Fruit fly (Drosophila melanogaster) whole organism, embryonic: Measurements from ENCODE around the gene CG9760.

Source experiments
- Awh ChIP-seq: fragments of 200-800 bp; sonication (Bioruptor generic); IDR thresholded peaks from 2 replicates; pipeline ENCODE4, ENCODE4 v1.3.6; 2022; ENCODE audit warnings: missing biosample characterization, missing genetic modification characterization
- BEAF-32 ChIP-seq: fragments of 200-800 bp; sonication (Bioruptor generic); optimal IDR thresholded peaks from 3 replicates; lab custom pipeline; 2017; ENCODE audit warnings: missing biosample characterization, missing genetic modification characterization, mild to moderate bottlenecking, moderate library complexity, missing genetic modification reagents
- CG10321 ChIP-seq: fragments of 200-800 bp; sonication (Bioruptor generic); IDR thresholded peaks from 2 replicates; pipeline ENCODE4 v1.3.6; 2022; ENCODE audit warnings: missing biosample characterization, missing genetic modification characterization
- CG10654 ChIP-seq: fragments of 200-800 bp; sonication (Bioruptor generic); optimal IDR thresholded peaks from 2 replicates; lab custom pipeline; 2016; ENCODE audit warnings: missing biosample characterization, missing genetic modification characterization
- CG11504 ChIP-seq: fragments of 200-800 bp; sonication (Bioruptor generic); optimal IDR thresholded peaks from 3 replicates; lab custom pipeline; 2019; ENCODE audit warnings: missing biosample characterization, mild to moderate bottlenecking, missing genetic modification characterization, moderate library complexity
- CG11696 ChIP-seq: fragments of 200-800 bp; sonication (Bioruptor generic); IDR thresholded peaks from 2 replicates; pipeline ENCODE4 v1.3.6; 2022; ENCODE audit warnings: missing biosample characterization, missing genetic modification characterization
- CG12071 ChIP-seq: fragments of 200-800 bp; sonication (Bioruptor generic); optimal IDR thresholded peaks from 3 replicates; lab custom pipeline; 2018; ENCODE audit warnings: missing biosample characterization, mild to moderate bottlenecking, missing genetic modification characterization
- CG12659 ChIP-seq: fragments of 200-800 bp; sonication (Bioruptor generic); optimal IDR thresholded peaks from 3 replicates; lab custom pipeline; 2017; ENCODE audit warnings: mild to moderate bottlenecking, missing biosample characterization, missing genetic modification reagents, missing genetic modification characterization
- CG17186 ChIP-seq: fragments of 200-800 bp; sonication (Bioruptor generic); optimal IDR thresholded peaks from 3 replicates; lab custom pipeline; 2017; ENCODE audit warnings: missing biosample characterization, missing genetic modification reagents, missing genetic modification characterization
- CG17568 ChIP-seq: fragments of 200-800 bp; sonication (Bioruptor generic); optimal IDR thresholded peaks from 2 replicates; lab custom pipeline; 2018; ENCODE audit warnings: missing biosample characterization, mild to moderate bottlenecking, missing genetic modification characterization, moderate library complexity
- CG17829 ChIP-seq: fragments of 200-800 bp; optimal IDR thresholded peaks from 2 replicates; lab custom pipeline; 2019; ENCODE audit warnings: missing biosample characterization, mild to moderate bottlenecking, missing genetic modification characterization, moderate library complexity
- CG1832 ChIP-seq: fragments of 200-800 bp; sonication (Bioruptor generic); optimal IDR thresholded peaks from 2 replicates; lab custom pipeline; 2017; ENCODE audit warnings: missing biosample characterization, mild to moderate bottlenecking, missing genetic modification characterization, inconsistent platforms
- CG2120 ChIP-seq: fragments of 200-800 bp; sonication (Bioruptor generic); optimal IDR thresholded peaks from 3 replicates; lab custom pipeline; 2016; ENCODE audit warnings: missing biosample characterization, missing genetic modification characterization
- CG2712 ChIP-seq: fragments of 200-800 bp; optimal IDR thresholded peaks from 3 replicates; lab custom pipeline; 2019; ENCODE audit warnings: missing biosample characterization, mild to moderate bottlenecking, missing genetic modification characterization, moderate library complexity
- CG32767 ChIP-seq: fragments of 200-800 bp; sonication (Bioruptor generic); IDR thresholded peaks from 2 replicates; pipeline ENCODE4 v1.3.6; 2022; ENCODE audit warnings: missing biosample characterization, missing genetic modification characterization
- CG34422 ChIP-seq: fragments of 200-800 bp; sonication (Bioruptor generic); IDR thresholded peaks from 3 replicates; pipeline ENCODE4 v1.3.6; 2022; ENCODE audit warnings: missing biosample characterization, missing genetic modification characterization
- CG4282 ChIP-seq: fragments of 200-800 bp; sonication (Bioruptor generic); optimal IDR thresholded peaks from 2 replicates; lab custom pipeline; 2016; ENCODE audit warnings: missing biosample characterization, missing genetic modification characterization
- CG6254 ChIP-seq: fragments of 200-800 bp; sonication (Bioruptor generic); optimal IDR thresholded peaks from 3 replicates; lab custom pipeline; 2017; ENCODE audit warnings: mild to moderate bottlenecking, missing biosample characterization, missing genetic modification reagents, missing genetic modification characterization
- CG6854 ChIP-seq: fragments of 200-800 bp; sonication (Bioruptor generic); optimal IDR thresholded peaks from 3 replicates; lab custom pipeline; 2017; ENCODE audit warnings: missing biosample characterization, mild to moderate bottlenecking, missing genetic modification characterization
- CG8290 ChIP-seq, 3 experiments: fragments of 200-800 bp; sonication (Bioruptor generic); optimal IDR thresholded peaks; 2 replicates each; lab custom pipeline; 2016 to 2019; ENCODE audit warnings: missing biosample characterization in 3 of 3, missing genetic modification characterization in 3 of 3, mild to moderate bottlenecking in 2 of 3, moderate library complexity in 1 of 3
- CG9817 ChIP-seq: fragments of 200-800 bp; sonication (Bioruptor generic); optimal IDR thresholded peaks from 2 replicates; lab custom pipeline; 2018; ENCODE audit warnings: missing biosample characterization, mild to moderate bottlenecking, missing genetic modification characterization, moderate library complexity
- CoRest ChIP-seq: fragments of 200-800 bp; sonication (Bioruptor generic); optimal IDR thresholded peaks from 3 replicates; lab custom pipeline; 2018; ENCODE audit warnings: missing biosample characterization, mild to moderate bottlenecking, missing genetic modification characterization, moderate library complexity
- CrebB ChIP-seq: fragments of 200-800 bp; sonication (Bioruptor generic); optimal IDR thresholded peaks from 3 replicates; lab custom pipeline; 2018; ENCODE audit warnings: missing biosample characterization, mild to moderate bottlenecking, missing genetic modification characterization
- D ChIP-seq, 2 experiments: fragments of 200-800 bp in 1 of 2; fragments of >200 bp in 1 of 2; sonication (Bioruptor generic) in 1 of 2; optimal IDR thresholded peaks; 2 replicates in 1 of 2; 3 replicates in 1 of 2; lab custom pipeline; 2017; ENCODE audit warnings: mild to moderate bottlenecking in 1 of 2, missing biosample characterization in 1 of 2, missing genetic modification characterization in 1 of 2, missing genetic modification reagents in 1 of 2
- Dad ChIP-seq: fragments of 200-800 bp; sonication (Bioruptor generic); optimal IDR thresholded peaks from 3 replicates; lab custom pipeline; 2016; ENCODE audit warnings: missing biosample characterization, missing genetic modification characterization
- Dek ChIP-seq: fragments of 200-800 bp; sonication (Bioruptor generic); optimal IDR thresholded peaks from 3 replicates; lab custom pipeline; 2019; ENCODE audit warnings: missing biosample characterization, mild to moderate bottlenecking, missing genetic modification characterization, moderate library complexity
- E2f2 ChIP-seq: fragments of 200-800 bp; sonication (Bioruptor generic); IDR thresholded peaks from 2 replicates; pipeline ENCODE4 v1.3.6; 2022; ENCODE audit warnings: missing biosample characterization, missing genetic modification characterization
- Elba2 ChIP-seq: fragments of 200-800 bp; sonication (Bioruptor generic); optimal IDR thresholded peaks from 3 replicates; lab custom pipeline; 2016; ENCODE audit warnings: missing biosample characterization, missing genetic modification characterization
- Fer1 ChIP-seq: fragments of 200-800 bp; sonication (Bioruptor generic); optimal IDR thresholded peaks from 2 replicates; lab custom pipeline; 2017; ENCODE audit warnings: missing biosample characterization, mild to moderate bottlenecking, missing genetic modification characterization
- NC2α ChIP-seq: fragments of 200-800 bp; sonication (Bioruptor generic); optimal IDR thresholded peaks from 2 replicates; lab custom pipeline; 2016; ENCODE audit warnings: missing biosample characterization, missing genetic modification characterization
- Opbp ChIP-seq: fragments of 200-800 bp; sonication (Bioruptor generic); IDR thresholded peaks from 3 replicates; pipeline ENCODE4 v1.3.6; 2022; ENCODE audit warnings: missing biosample characterization, missing genetic modification characterization; ENCODE audit not compliant: partially characterized antibody
- Optix ChIP-seq: fragments of 200-800 bp; sonication (Bioruptor generic); IDR thresholded peaks from 3 replicates; pipeline ENCODE4 v1.3.6; 2022; ENCODE audit warnings: missing biosample characterization, missing genetic modification characterization
- Pdp1 ChIP-seq, 2 experiments: fragments of 200-800 bp; sonication (Bioruptor generic); optimal IDR thresholded peaks; 3 replicates each; lab custom pipeline; 2016; ENCODE audit warnings: missing biosample characterization in 2 of 2, missing genetic modification characterization in 2 of 2, mild to moderate bottlenecking in 1 of 2, moderate library complexity in 1 of 2
- Poxn ChIP-seq: fragments of 200-800 bp; sonication (Bioruptor generic); IDR thresholded peaks from 2 replicates; pipeline ENCODE4 v1.3.6; 2022; ENCODE audit warnings: missing biosample characterization, missing genetic modification characterization
- Scr ChIP-seq: fragments of 200-800 bp; sonication (Bioruptor generic); IDR thresholded peaks from 2 replicates; pipeline ENCODE4 v1.3.6; 2022; ENCODE audit warnings: missing biosample characterization, missing genetic modification characterization; ENCODE audit not compliant: partially characterized antibody
- amos ChIP-seq: fragments of 200-800 bp; sonication (Bioruptor generic); IDR thresholded peaks from 2 replicates; pipeline ENCODE4 v1.3.6; 2022; ENCODE audit warnings: missing biosample characterization, missing genetic modification characterization; ENCODE audit not compliant: partially characterized antibody
- bsh ChIP-seq, 2 experiments: fragments of 200-800 bp; sonication (Bioruptor generic); optimal IDR thresholded peaks; 2 replicates each; lab custom pipeline; 2017 to 2018; ENCODE audit warnings: mild to moderate bottlenecking in 2 of 2, missing biosample characterization in 2 of 2, missing genetic modification characterization in 2 of 2, moderate library complexity in 1 of 2
- caup ChIP-seq: fragments of 200-800 bp; sonication (Bioruptor generic); optimal IDR thresholded peaks from 3 replicates; lab custom pipeline; 2017; ENCODE audit warnings: missing biosample characterization, mild to moderate bottlenecking, missing genetic modification characterization, moderate library complexity; ENCODE audit not compliant: severe bottlenecking
- dimm ChIP-seq: fragments of 200-800 bp; sonication (Bioruptor generic); IDR thresholded peaks from 2 replicates; pipeline ENCODE4 v1.3.6; 2022; ENCODE audit warnings: missing biosample characterization, missing genetic modification characterization
- ftz-f1 ChIP-seq: fragments of 200-800 bp; sonication (Bioruptor generic); optimal IDR thresholded peaks from 2 replicates; lab custom pipeline; 2016; ENCODE audit warnings: missing biosample characterization, missing genetic modification characterization
- gro ChIP-seq: fragments of 200-800 bp; sonication (Bioruptor generic); optimal IDR thresholded peaks from 2 replicates; lab custom pipeline; 2016; ENCODE audit warnings: missing biosample characterization, missing genetic modification characterization
- kni ChIP-seq: fragments of 200-800 bp; sonication (Bioruptor generic); optimal IDR thresholded peaks from 3 replicates; lab custom pipeline; 2017; ENCODE audit warnings: mild to moderate bottlenecking, missing biosample characterization, missing genetic modification reagents, missing genetic modification characterization
- pho ChIP-seq: fragments of 200-800 bp; sonication (Bioruptor generic); optimal IDR thresholded peaks from 2 replicates; lab custom pipeline; 2016; ENCODE audit warnings: missing biosample characterization, missing genetic modification characterization
- seq ChIP-seq: fragments of 200-800 bp; sonication (Bioruptor generic); IDR thresholded peaks from 2 replicates; pipeline ENCODE4 v1.3.6; 2022; ENCODE audit warnings: missing biosample characterization, missing genetic modification characterization
- slou ChIP-seq: fragments of 200-800 bp; sonication (Bioruptor generic); optimal IDR thresholded peaks from 3 replicates; lab custom pipeline; 2016; ENCODE audit warnings: missing biosample characterization, missing genetic modification characterization
- sr ChIP-seq: fragments of 200-800 bp; sonication (Bioruptor generic); IDR thresholded peaks from 3 replicates; pipeline ENCODE4 v1.3.6; 2022; ENCODE audit warnings: missing biosample characterization, missing genetic modification characterization
- sug ChIP-seq: fragments of 200-800 bp; optimal IDR thresholded peaks from 2 replicates; lab custom pipeline; 2019; ENCODE audit warnings: missing biosample characterization, mild to moderate bottlenecking, missing genetic modification characterization, moderate library complexity
- twi ChIP-seq: fragments of 200-800 bp; optimal IDR thresholded peaks from 2 replicates; lab custom pipeline; 2019; ENCODE audit warnings: missing biosample characterization, mild to moderate bottlenecking, missing genetic modification characterization, moderate library complexity

Gene CG9760

DNA sequence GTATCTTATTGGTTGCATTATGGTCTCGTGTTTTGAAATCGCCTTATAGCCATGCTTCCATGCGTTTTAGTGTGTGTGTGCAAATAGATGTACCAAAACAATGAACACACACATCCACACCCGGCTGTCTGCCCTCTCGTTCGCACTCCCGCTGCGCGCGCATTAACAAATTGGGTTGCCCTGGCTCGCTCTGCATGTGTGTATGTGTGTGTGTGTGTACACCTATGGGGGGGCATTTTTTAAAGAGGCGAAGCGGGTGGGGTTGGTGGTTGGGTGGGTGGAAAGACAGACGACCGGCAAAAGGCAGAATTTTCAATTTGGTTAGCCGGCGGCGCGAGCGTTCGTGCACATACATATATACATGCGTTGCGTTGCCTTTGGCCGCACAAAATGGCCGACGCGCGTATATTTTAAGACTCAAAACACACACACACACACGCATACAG is 39.4 kb downstream of the CG9760 start (continued):
- TF ChIP-seq Scr (GFP tag; lab: Robert Waterston, UW) (peak; percentile 19; the same call in 1 of the 2 replicates), twi (tag; lab: Kevin White, UChicago) (peak; percentile 71), CrebB (tag; lab: Kevin White, UChicago) (peak; percentile 51), Elba2 (GFP tag; lab: Kevin White, UChicago) (peak; percentile 95), ftz-f1 (peak; percentile 41), CG11504 (tag; lab: Kevin White, UChicago) (peak; percentile 16), CG34422 (GFP tag; lab: Robert Waterston, UW) (peak; percentile 97), caup (peak; percentile 60), kni (GFP tag; lab: Kevin White, UChicago) (peak; percentile 74), CG6854 (GFP tag; lab: Kevin White, UChicago) (peak; percentile 13), Poxn (no peak), CG9817 (peak; percentile 23), dimm (GFP tag; lab: Robert Waterston, UW) (no peak), seq (GFP tag; lab: Robert Waterston, UW) (peak; percentile 56; the same call in 1 of the 2 replicates), CG32767 (peak; percentile 86), CG4282 (no peak), D (optimal IDR thresholded peaks at IDR 0.05; lab: Kevin White, UChicago) (peak; percentile 52), D (GFP tag; optimal IDR thresholded peaks at IDR 0.05; lab: Kevin White, UChicago) (peak; percentile 59), CG10654 (no peak), sug (tag; lab: Kevin White, UChicago) (peak; percentile 100), pho (no peak), CG17186 (GFP tag; lab: Kevin White, UChicago) (peak; percentile 14), BEAF-32 (GFP tag; lab: Kevin White, UChicago) (no peak), CG6254 (GFP tag; lab: Kevin White, UChicago) (no peak), Dek (tag; lab: Kevin White, UChicago) (peak; percentile 21), Awh (0 out of 2 replicates have a peak, but pooled peaks have one; percentile 8), CG17829 (peak; percentile 40), Optix (GFP tag; lab: Robert Waterston, UW) (0 out of 3 replicates have a peak, but pooled peaks have one; percentile 46), E2f2 (GFP tag; lab: Robert Waterston, UW) (peak; percentile 16), amos (GFP tag; lab: Robert Waterston, UW) (peak; percentile 23; the same call in 1 of the 2 replicates), Fer1 (GFP tag; lab: Kevin White, UChicago) (peak; percentile 63), CoRest (tag; lab: Kevin White, UChicago) (peak; percentile 57), CG2120 (GFP tag; lab: Kevin White, UChicago) (peak; percentile 3), CG12659 (GFP tag; lab: Kevin White, UChicago) (peak; percentile 57), CG10321 (GFP tag; lab: Robert Waterston, UW) (peak; percentile 72), CG11696 (GFP tag; lab: Robert Waterston, UW) (no peak), CG1832 (GFP tag; lab: Kevin White, UChicago) (peak; percentile 89), CG2712 (tag; lab: Kevin White, UChicago) (peak; percentile 16), Pdp1 (GFP tag; optimal IDR thresholded peaks at IDR 0.05; lab: Kevin White, UChicago) (peak in 1 of 2 experiments; percentile 18), NC2α (no peak), gro (GFP tag; lab: Kevin White, UChicago) (peak; percentile 11), Dad (no peak), CG12071 (GFP tag; lab: Kevin White, UChicago) (peak; percentile 88), slou (GFP tag; lab: Kevin White, UChicago) (no peak), Opbp (GFP tag; lab: Robert Waterston, UW) (peak; percentile 57; the same call in 2 of the 3 replicates), sr (GFP tag; lab: Robert Waterston, UW) (peak; percentile 92; the same call in 2 of the 3 replicates), CG17568 (GFP tag; lab: Kevin White, UChicago) (peak; percentile 40), CG8290 (GFP tag; optimal IDR thresholded peaks at IDR 0.05; lab: Kevin White, UChicago) (no peak), CG8290 (tag; optimal IDR thresholded peaks at IDR 0.05; lab: Kevin White, UChicago) (peak in 1 of 2 experiments; percentile 84), bsh (GFP tag; optimal IDR thresholded peaks at IDR 0.05; lab: Kevin White, UChicago) (peak; percentile 2 to 4)
